Worm (Caenorhabditis elegans): ENCODE measurements around the gene srx-3.

- TF ChIP-seq ceh-22 (tag; optimal IDR thresholded peaks at IDR 0.05) = no peak
- no peak for TF ChIP-seq ama-1 (optimal IDR thresholded peaks at IDR 0.05)
- TF ChIP-seq sdc-2 (tag; optimal IDR thresholded peaks at IDR 0.05) = no peak
- no peak for TF ChIP-seq unc-86 (tag; optimal IDR thresholded peaks at IDR 0.05)
- TF ChIP-seq nfya-1 (tag; optimal IDR thresholded peaks at IDR 0.05) = no peak
- TF ChIP-seq nhr-11 (tag; optimal IDR thresholded peaks at IDR 0.05) = no peak
- no peak for TF ChIP-seq hlh-8 (tag; optimal IDR thresholded peaks at IDR 0.05)
- TF ChIP-seq F13H6.1 (tag; optimal IDR thresholded peaks at IDR 0.05) = no peak
- TF ChIP-seq hlh-30 (tag; optimal IDR thresholded peaks at IDR 0.05; ENCODE audit: insufficient read depth) = no peak
- no peak for TF ChIP-seq ceh-30 (tag; optimal IDR thresholded peaks at IDR 0.05)
- TF ChIP-seq ceh-9 (tag; optimal IDR thresholded peaks at IDR 0.05) = no peak
- TF ChIP-seq sox-2 (GFP tag; IDR thresholded peaks at IDR 0.05) = no peak
- TF ChIP-seq ceh-2 (tag; optimal IDR thresholded peaks at IDR 0.05) = no peak
Measured at ce11 chrV:9053235-9053634, 47.9 kb downstream of the srx-3 start.

Measured in whole organism, late embryonic.